Fruit fly (Drosophila melanogaster) whole organism, wandering third instar larva: ENCODE measurements around the gene CG42322.

Experiments used
- CG32264 ChIP-seq: fragments of 200-800 bp; sonication (Bioruptor generic); optimal IDR thresholded peaks from 2 replicates; lab custom pipeline; 2016; ENCODE audit warnings: missing biosample characterization, missing genetic modification characterization
- CG9705 ChIP-seq: fragments of 200-800 bp; sonication (Bioruptor generic); optimal IDR thresholded peaks from 2 replicates; lab custom pipeline; 2018; ENCODE audit warnings: missing biosample characterization, mild to moderate bottlenecking, missing genetic modification characterization
- CrebA ChIP-seq: fragments of 200-800 bp; sonication (Bioruptor generic); optimal IDR thresholded peaks from 2 replicates; lab custom pipeline; 2016; ENCODE audit warnings: missing biosample characterization, mild to moderate bottlenecking, missing genetic modification characterization, borderline replicate concordance
- Dfd ChIP-seq: fragments of >200 bp; optimal IDR thresholded peaks from 2 replicates; lab custom pipeline; 2017; ENCODE audit warnings: missing biosample characterization, missing genetic modification characterization
- Dif ChIP-seq: fragments of 200-275, 200-300 bp; sonication (Bioruptor generic); optimal IDR thresholded peaks from 2 replicates; lab custom pipeline; 2018; ENCODE audit warnings: missing biosample characterization, missing genetic modification characterization; ENCODE audit not compliant: partially characterized antibody
- HLH106 ChIP-seq: fragments of 200-800 bp; optimal IDR thresholded peaks from 3 replicates; lab custom pipeline; 2019; ENCODE audit warnings: missing biosample characterization, mild to moderate bottlenecking, missing genetic modification characterization, moderate library complexity
- Hnf4 ChIP-seq: fragments of 200-800 bp; sonication (Bioruptor generic); optimal IDR thresholded peaks from 2 replicates; lab custom pipeline; 2016; ENCODE audit warnings: missing biosample characterization, mild to moderate bottlenecking, missing genetic modification characterization
- Hr78 ChIP-seq: fragments of >200 bp; optimal IDR thresholded peaks from 2 replicates; lab custom pipeline; 2017; ENCODE audit warnings: missing biosample characterization, missing genetic modification characterization
- Hr83 ChIP-seq: fragments of 200-300 bp; sonication (Bioruptor generic); optimal IDR thresholded peaks from 2 replicates; lab custom pipeline; 2016; ENCODE audit warnings: missing biosample characterization, mild to moderate bottlenecking, missing genetic modification characterization, moderate library complexity; ENCODE audit not compliant: poor library complexity, severe bottlenecking
- Jra ChIP-seq: sonication (Bioruptor generic); optimal IDR thresholded peaks from 2 replicates; lab custom pipeline; 2016; ENCODE audit warnings: missing biosample characterization, missing genetic modification characterization
- Mio ChIP-seq: sonication (Bioruptor generic); optimal IDR thresholded peaks from 2 replicates; lab custom pipeline; 2016; ENCODE audit warnings: missing biosample characterization, missing genetic modification characterization
- Myc ChIP-seq: fragments of >200 bp; optimal IDR thresholded peaks from 2 replicates; lab custom pipeline; 2017
- N ChIP-seq: fragments of >200 bp; optimal IDR thresholded peaks from 2 replicates; lab custom pipeline; 2018; ENCODE audit warnings: missing biosample characterization, missing external identifiers, missing genetic modification characterization
- OdsH ChIP-seq: fragments of 200-800 bp; sonication (Bioruptor generic); optimal IDR thresholded peaks from 2 replicates; lab custom pipeline; 2016; ENCODE audit warnings: missing biosample characterization, mild to moderate bottlenecking, missing genetic modification characterization
- Rel ChIP-seq, 2 experiments: fragments of 200-800 bp; sonication (Bioruptor generic) in 1 of 2; optimal IDR thresholded peaks; 2 replicates in 1 of 2; 3 replicates in 1 of 2; lab custom pipeline; 2016 to 2019; ENCODE audit warnings: mild to moderate bottlenecking in 2 of 2, missing biosample characterization in 2 of 2, missing genetic modification characterization in 2 of 2, moderate library complexity in 1 of 2
- Sp1 ChIP-seq: fragments of 200-800 bp; sonication (Bioruptor generic); optimal IDR thresholded peaks from 3 replicates; lab custom pipeline; 2019; ENCODE audit warnings: missing biosample characterization, mild to moderate bottlenecking, missing genetic modification characterization, moderate library complexity
- Vsx2 ChIP-seq: fragments of 200-300, 225-300 bp; sonication (Bioruptor generic); optimal IDR thresholded peaks from 2 replicates; lab custom pipeline; 2018; ENCODE audit warnings: missing biosample characterization, missing genetic modification characterization; ENCODE audit not compliant: partially characterized antibody
- br ChIP-seq: fragments of 200-800 bp; sonication (Bioruptor generic); optimal IDR thresholded peaks from 2 replicates; lab custom pipeline; 2016; ENCODE audit warnings: missing biosample characterization, missing genetic modification characterization
- brk ChIP-seq: fragments of 200-800 bp; sonication (Bioruptor generic); optimal IDR thresholded peaks from 2 replicates; lab custom pipeline; 2016; ENCODE audit warnings: missing biosample characterization, mild to moderate bottlenecking, missing genetic modification characterization
- dl ChIP-seq, 2 experiments: fragments of 175-275, 200-275 bp in 1 of 2; fragments of 200-275 bp in 1 of 2; sonication (Bioruptor generic); optimal IDR thresholded peaks; lab custom pipeline; 2018; ENCODE audit warnings: mild to moderate bottlenecking in 2 of 2, missing biosample characterization in 2 of 2, missing genetic modification characterization in 2 of 2, moderate library complexity in 2 of 2; ENCODE audit not compliant: partially characterized antibody in 2 of 2, insufficient read depth in 1 of 2
- dmrt93B ChIP-seq: fragments of 200-800 bp; sonication (Bioruptor generic); optimal IDR thresholded peaks from 2 replicates; lab custom pipeline; 2018; ENCODE audit warnings: missing biosample characterization, mild to moderate bottlenecking, missing genetic modification characterization
- dsf ChIP-seq: sonication (Bioruptor generic); optimal IDR thresholded peaks from 2 replicates; lab custom pipeline; 2016; ENCODE audit warnings: missing biosample characterization, missing genetic modification characterization, borderline replicate concordance
- foxo ChIP-seq, 2 experiments: fragments of 200-800 bp; sonication (Bioruptor generic); optimal IDR thresholded peaks; 2 replicates in 1 of 2; 3 replicates in 1 of 2; lab custom pipeline; 2016 to 2017; ENCODE audit warnings: missing biosample characterization in 2 of 2, missing genetic modification characterization in 2 of 2
- fru ChIP-seq: fragments of 200-800 bp; sonication (Bioruptor generic); optimal IDR thresholded peaks from 3 replicates; lab custom pipeline; 2016; ENCODE audit warnings: missing biosample characterization, mild to moderate bottlenecking, missing genetic modification characterization
- h ChIP-seq: fragments of 200-800 bp; sonication (Bioruptor generic); optimal IDR thresholded peaks from 3 replicates; lab custom pipeline; 2016; ENCODE audit warnings: missing biosample characterization, mild to moderate bottlenecking, missing genetic modification characterization
- jim ChIP-seq: fragments of 175-275, 200-325 bp; sonication (Bioruptor generic); optimal IDR thresholded peaks from 2 replicates; lab custom pipeline; 2016; ENCODE audit warnings: missing biosample characterization, mild to moderate bottlenecking, missing genetic modification characterization
- lola ChIP-seq: fragments of >200 bp; optimal IDR thresholded peaks from 2 replicates; lab custom pipeline; 2017; ENCODE audit warnings: missing biosample characterization, missing genetic modification characterization
- pan ChIP-seq: fragments of >200 bp; optimal IDR thresholded peaks from 2 replicates; lab custom pipeline; 2017
- psq ChIP-seq: fragments of 200-800 bp; sonication (Bioruptor generic); optimal IDR thresholded peaks from 3 replicates; lab custom pipeline; 2017; ENCODE audit warnings: missing biosample characterization, mild to moderate bottlenecking, missing genetic modification characterization, moderate library complexity
- rgr ChIP-seq: fragments of 200-800 bp; sonication (Bioruptor generic); optimal IDR thresholded peaks from 3 replicates; lab custom pipeline; 2016; ENCODE audit warnings: missing biosample characterization, mild to moderate bottlenecking, missing genetic modification characterization
- sage ChIP-seq: fragments of 200-800 bp; sonication (Bioruptor generic); optimal IDR thresholded peaks from 2 replicates; lab custom pipeline; 2016; ENCODE audit warnings: missing biosample characterization, mild to moderate bottlenecking, missing genetic modification characterization
- tai ChIP-seq: sonication (Bioruptor generic); optimal IDR thresholded peaks from 2 replicates; lab custom pipeline; 2016; ENCODE audit warnings: missing biosample characterization, missing genetic modification characterization
- usp ChIP-seq: fragments of >200 bp; optimal IDR thresholded peaks from 2 replicates; lab custom pipeline; 2017; ENCODE audit warnings: missing biosample characterization, missing genetic modification characterization

Gene CG42322

dm6 chr3R:20784436-20785368 lies 44.8 kb downstream of the CG42322 start:
- TF ChIP-seq dmrt93B (GFP tag; lab: Kevin White, UChicago) = no peak
- no peak for TF ChIP-seq Hr83
- TF ChIP-seq fru = no peak
- TF ChIP-seq Dfd (GFP tag; lab: Kevin White, UChicago) = peak; percentile 97
- no peak for TF ChIP-seq CG9705 (GFP tag; lab: Kevin White, UChicago)
- peak; percentile 62 for TF ChIP-seq Dif
- TF ChIP-seq N = no peak
- TF ChIP-seq Myc (lab: Kevin White, UChicago) = no peak
- peak; percentile 17 for TF ChIP-seq OdsH (GFP tag; lab: Kevin White, UChicago)
- no peak for TF ChIP-seq br (GFP tag; lab: Kevin White, UChicago)
- peak; percentile 44 for TF ChIP-seq Sp1 (GFP tag; lab: Kevin White, UChicago)
- TF ChIP-seq psq (GFP tag; lab: Kevin White, UChicago) = peak; percentile 94
- TF ChIP-seq CrebA (GFP tag; lab: Kevin White, UChicago) = peak; percentile 48
- peak; percentile 57 for TF ChIP-seq brk (GFP tag; lab: Kevin White, UChicago)
- TF ChIP-seq pan (lab: Kevin White, UChicago) = no peak
- TF ChIP-seq lola (GFP tag; lab: Kevin White, UChicago) = peak; percentile 75
- TF ChIP-seq dsf = no peak
- TF ChIP-seq Jra (GFP tag; lab: Kevin White, UChicago) = no peak
- TF ChIP-seq dl (GFP tag; optimal IDR thresholded peaks at IDR 0.05; lab: Kevin White, UChicago; ENCODE audit: insufficient read depth in 1 of 2, partially characterized antibody in 2 of 2) = peak; percentile 7 to 62
- TF ChIP-seq Rel (GFP tag; optimal IDR thresholded peaks at IDR 0.05; lab: Kevin White, UChicago) = no peak
- TF ChIP-seq Rel (tag; optimal IDR thresholded peaks at IDR 0.05; lab: Kevin White, UChicago) = peak; percentile 76
- peak; percentile 1 for TF ChIP-seq HLH106 (tag; lab: Kevin White, UChicago)
- no peak for TF ChIP-seq Hnf4 (GFP tag; lab: Kevin White, UChicago)
- TF ChIP-seq Hr78 = no peak
- peak; percentile 53 for TF ChIP-seq Vsx2

- TF ChIP-seq Rel (GFP tag; optimal IDR thresholded peaks at IDR 0.05; lab: Kevin White, UChicago) = no peak
- TF ChIP-seq Rel (tag; optimal IDR thresholded peaks at IDR 0.05; lab: Kevin White, UChicago) = peak; percentile 39
- no peak for TF ChIP-seq dsf
- TF ChIP-seq h (GFP tag; lab: Kevin White, UChicago) = peak; percentile 29
Measured at dm6 chr3R:20788559-20788958, 48.7 kb downstream of the CG42322 start.

- TF ChIP-seq rgr (GFP tag; lab: Kevin White, UChicago) (no peak), psq (GFP tag; lab: Kevin White, UChicago) (no peak), Hr78 (no peak), pan (lab: Kevin White, UChicago) (no peak), h (GFP tag; lab: Kevin White, UChicago) (no peak), brk (GFP tag; lab: Kevin White, UChicago) (no peak), Mio (GFP tag; lab: Kevin White, UChicago) (no peak), Vsx2 (no peak), Dfd (GFP tag; lab: Kevin White, UChicago) (no peak), HLH106 (tag; lab: Kevin White, UChicago) (no peak), dl (GFP tag; optimal IDR thresholded peaks at IDR 0.05; lab: Kevin White, UChicago; ENCODE audit: insufficient read depth in 1 of 2, partially characterized antibody in 2 of 2) (no peak), Sp1 (GFP tag; lab: Kevin White, UChicago) (no peak), tai (GFP tag; lab: Kevin White, UChicago) (no peak), dsf (no peak), CG32264 (GFP tag; lab: Kevin White, UChicago) (no peak), OdsH (GFP tag; lab: Kevin White, UChicago) (no peak), jim (GFP tag; lab: Kevin White, UChicago) (no peak), Dif (no peak)
Measured at dm6 chr3R:20790437-20790836, 50.5 kb downstream of the CG42322 start.

- no peak for TF ChIP-seq foxo (GFP tag; optimal IDR thresholded peaks at IDR 0.05; lab: Kevin White, UChicago)
- TF ChIP-seq jim (GFP tag; lab: Kevin White, UChicago) = no peak
- peak; percentile 82 for TF ChIP-seq psq (GFP tag; lab: Kevin White, UChicago)
- no peak for TF ChIP-seq sage (GFP tag; lab: Kevin White, UChicago)
- no peak for TF ChIP-seq usp (GFP tag; lab: Kevin White, UChicago)
- TF ChIP-seq, all 38 proteins: peak for 1
Measured at dm6 chr3R:20791212-20791789, 51.4 kb downstream of the CG42322 start.
